Fruit fly (Drosophila melanogaster) whole organism, wandering third instar larva: ENCODE measurements around the gene sol.

Experiments used
- Abd-B ChIP-seq: fragments of >200 bp; optimal IDR thresholded peaks from 2 replicates; lab custom pipeline; 2017; ENCODE audit warnings: missing biosample characterization, missing genetic modification characterization
- CG9705 ChIP-seq: fragments of 200-800 bp; sonication (Bioruptor generic); optimal IDR thresholded peaks from 2 replicates; lab custom pipeline; 2018; ENCODE audit warnings: missing biosample characterization, mild to moderate bottlenecking, missing genetic modification characterization
- CrebA ChIP-seq: fragments of 200-800 bp; sonication (Bioruptor generic); optimal IDR thresholded peaks from 2 replicates; lab custom pipeline; 2016; ENCODE audit warnings: missing biosample characterization, mild to moderate bottlenecking, missing genetic modification characterization, borderline replicate concordance
- Dfd ChIP-seq: fragments of >200 bp; optimal IDR thresholded peaks from 2 replicates; lab custom pipeline; 2017; ENCODE audit warnings: missing biosample characterization, missing genetic modification characterization
- HLH106 ChIP-seq: fragments of 200-800 bp; optimal IDR thresholded peaks from 3 replicates; lab custom pipeline; 2019; ENCODE audit warnings: missing biosample characterization, mild to moderate bottlenecking, missing genetic modification characterization, moderate library complexity
- Hnf4 ChIP-seq: fragments of 200-800 bp; sonication (Bioruptor generic); optimal IDR thresholded peaks from 2 replicates; lab custom pipeline; 2016; ENCODE audit warnings: missing biosample characterization, mild to moderate bottlenecking, missing genetic modification characterization
- Hr78 ChIP-seq: fragments of >200 bp; optimal IDR thresholded peaks from 2 replicates; lab custom pipeline; 2017; ENCODE audit warnings: missing biosample characterization, missing genetic modification characterization
- Hr83 ChIP-seq: fragments of 200-300 bp; sonication (Bioruptor generic); optimal IDR thresholded peaks from 2 replicates; lab custom pipeline; 2016; ENCODE audit warnings: missing biosample characterization, mild to moderate bottlenecking, missing genetic modification characterization, moderate library complexity; ENCODE audit not compliant: poor library complexity, severe bottlenecking
- Jra ChIP-seq: sonication (Bioruptor generic); optimal IDR thresholded peaks from 2 replicates; lab custom pipeline; 2016; ENCODE audit warnings: missing biosample characterization, missing genetic modification characterization
- Mio ChIP-seq: sonication (Bioruptor generic); optimal IDR thresholded peaks from 2 replicates; lab custom pipeline; 2016; ENCODE audit warnings: missing biosample characterization, missing genetic modification characterization
- Myc ChIP-seq: fragments of >200 bp; optimal IDR thresholded peaks from 2 replicates; lab custom pipeline; 2017
- N ChIP-seq: fragments of >200 bp; optimal IDR thresholded peaks from 2 replicates; lab custom pipeline; 2018; ENCODE audit warnings: missing biosample characterization, missing external identifiers, missing genetic modification characterization
- OdsH ChIP-seq: fragments of 200-800 bp; sonication (Bioruptor generic); optimal IDR thresholded peaks from 2 replicates; lab custom pipeline; 2016; ENCODE audit warnings: missing biosample characterization, mild to moderate bottlenecking, missing genetic modification characterization
- Rel ChIP-seq, 2 experiments: fragments of 200-800 bp; sonication (Bioruptor generic) in 1 of 2; optimal IDR thresholded peaks; 2 replicates in 1 of 2; 3 replicates in 1 of 2; lab custom pipeline; 2016 to 2019; ENCODE audit warnings: mild to moderate bottlenecking in 2 of 2, missing biosample characterization in 2 of 2, missing genetic modification characterization in 2 of 2, moderate library complexity in 1 of 2
- Sp1 ChIP-seq: fragments of 200-800 bp; sonication (Bioruptor generic); optimal IDR thresholded peaks from 3 replicates; lab custom pipeline; 2019; ENCODE audit warnings: missing biosample characterization, mild to moderate bottlenecking, missing genetic modification characterization, moderate library complexity
- Vsx2 ChIP-seq: fragments of 200-300, 225-300 bp; sonication (Bioruptor generic); optimal IDR thresholded peaks from 2 replicates; lab custom pipeline; 2018; ENCODE audit warnings: missing biosample characterization, missing genetic modification characterization; ENCODE audit not compliant: partially characterized antibody
- br ChIP-seq: fragments of 200-800 bp; sonication (Bioruptor generic); optimal IDR thresholded peaks from 2 replicates; lab custom pipeline; 2016; ENCODE audit warnings: missing biosample characterization, missing genetic modification characterization
- dl ChIP-seq, 2 experiments: fragments of 175-275, 200-275 bp in 1 of 2; fragments of 200-275 bp in 1 of 2; sonication (Bioruptor generic); optimal IDR thresholded peaks; lab custom pipeline; 2018; ENCODE audit warnings: mild to moderate bottlenecking in 2 of 2, missing biosample characterization in 2 of 2, missing genetic modification characterization in 2 of 2, moderate library complexity in 2 of 2; ENCODE audit not compliant: partially characterized antibody in 2 of 2, insufficient read depth in 1 of 2
- dmrt93B ChIP-seq: fragments of 200-800 bp; sonication (Bioruptor generic); optimal IDR thresholded peaks from 2 replicates; lab custom pipeline; 2018; ENCODE audit warnings: missing biosample characterization, mild to moderate bottlenecking, missing genetic modification characterization
- dsf ChIP-seq: sonication (Bioruptor generic); optimal IDR thresholded peaks from 2 replicates; lab custom pipeline; 2016; ENCODE audit warnings: missing biosample characterization, missing genetic modification characterization, borderline replicate concordance
- ey ChIP-seq: fragments of 200-800 bp; sonication (Bioruptor generic); optimal IDR thresholded peaks from 2 replicates; lab custom pipeline; 2016; ENCODE audit warnings: missing biosample characterization, missing genetic modification characterization
- foxo ChIP-seq, 2 experiments: fragments of 200-800 bp; sonication (Bioruptor generic); optimal IDR thresholded peaks; 2 replicates in 1 of 2; 3 replicates in 1 of 2; lab custom pipeline; 2016 to 2017; ENCODE audit warnings: missing biosample characterization in 2 of 2, missing genetic modification characterization in 2 of 2
- fru ChIP-seq: fragments of 200-800 bp; sonication (Bioruptor generic); optimal IDR thresholded peaks from 3 replicates; lab custom pipeline; 2016; ENCODE audit warnings: missing biosample characterization, mild to moderate bottlenecking, missing genetic modification characterization
- h ChIP-seq: fragments of 200-800 bp; sonication (Bioruptor generic); optimal IDR thresholded peaks from 3 replicates; lab custom pipeline; 2016; ENCODE audit warnings: missing biosample characterization, mild to moderate bottlenecking, missing genetic modification characterization
- jim ChIP-seq: fragments of 175-275, 200-325 bp; sonication (Bioruptor generic); optimal IDR thresholded peaks from 2 replicates; lab custom pipeline; 2016; ENCODE audit warnings: missing biosample characterization, mild to moderate bottlenecking, missing genetic modification characterization
- lola ChIP-seq: fragments of >200 bp; optimal IDR thresholded peaks from 2 replicates; lab custom pipeline; 2017; ENCODE audit warnings: missing biosample characterization, missing genetic modification characterization
- psq ChIP-seq: fragments of 200-800 bp; sonication (Bioruptor generic); optimal IDR thresholded peaks from 3 replicates; lab custom pipeline; 2017; ENCODE audit warnings: missing biosample characterization, mild to moderate bottlenecking, missing genetic modification characterization, moderate library complexity
- rgr ChIP-seq: fragments of 200-800 bp; sonication (Bioruptor generic); optimal IDR thresholded peaks from 3 replicates; lab custom pipeline; 2016; ENCODE audit warnings: missing biosample characterization, mild to moderate bottlenecking, missing genetic modification characterization
- sage ChIP-seq: fragments of 200-800 bp; sonication (Bioruptor generic); optimal IDR thresholded peaks from 2 replicates; lab custom pipeline; 2016; ENCODE audit warnings: missing biosample characterization, mild to moderate bottlenecking, missing genetic modification characterization
- sv ChIP-seq: fragments of 200-800 bp; sonication (Bioruptor generic); optimal IDR thresholded peaks from 3 replicates; lab custom pipeline; 2016; ENCODE audit warnings: missing biosample characterization, missing genetic modification characterization
- tai ChIP-seq: sonication (Bioruptor generic); optimal IDR thresholded peaks from 2 replicates; lab custom pipeline; 2016; ENCODE audit warnings: missing biosample characterization, missing genetic modification characterization
- usp ChIP-seq: fragments of >200 bp; optimal IDR thresholded peaks from 2 replicates; lab custom pipeline; 2017; ENCODE audit warnings: missing biosample characterization, missing genetic modification characterization

Gene sol

dm6 chrX:21322289-21322981 is 27.6 kb upstream of the sol start:
- TF ChIP-seq OdsH (GFP tag; lab: Kevin White, UChicago) (no peak), foxo (GFP tag; optimal IDR thresholded peaks at IDR 0.05; lab: Kevin White, UChicago) (peak in 1 of 2 experiments; percentile 68), HLH106 (tag; lab: Kevin White, UChicago) (peak; percentile 72), h (GFP tag; lab: Kevin White, UChicago) (peak; percentile 79), N (GFP tag; lab: Kevin White, UChicago) (no peak), fru (GFP tag; lab: Kevin White, UChicago) (peak; percentile 75), sage (GFP tag; lab: Kevin White, UChicago) (peak; percentile 12), Abd-B (GFP tag; lab: Kevin White, UChicago) (no peak), Mio (no peak), Vsx2 (GFP tag; lab: Kevin White, UChicago) (no peak), dmrt93B (GFP tag; lab: Kevin White, UChicago) (no peak), rgr (GFP tag; lab: Kevin White, UChicago) (no peak), dl (GFP tag; optimal IDR thresholded peaks at IDR 0.05; lab: Kevin White, UChicago; ENCODE audit: insufficient read depth in 1 of 2, partially characterized antibody in 2 of 2) (no peak), sv (GFP tag; lab: Kevin White, UChicago) (no peak), CG9705 (GFP tag; lab: Kevin White, UChicago) (peak; percentile 10), tai (GFP tag; lab: Kevin White, UChicago) (no peak)

DNA sequence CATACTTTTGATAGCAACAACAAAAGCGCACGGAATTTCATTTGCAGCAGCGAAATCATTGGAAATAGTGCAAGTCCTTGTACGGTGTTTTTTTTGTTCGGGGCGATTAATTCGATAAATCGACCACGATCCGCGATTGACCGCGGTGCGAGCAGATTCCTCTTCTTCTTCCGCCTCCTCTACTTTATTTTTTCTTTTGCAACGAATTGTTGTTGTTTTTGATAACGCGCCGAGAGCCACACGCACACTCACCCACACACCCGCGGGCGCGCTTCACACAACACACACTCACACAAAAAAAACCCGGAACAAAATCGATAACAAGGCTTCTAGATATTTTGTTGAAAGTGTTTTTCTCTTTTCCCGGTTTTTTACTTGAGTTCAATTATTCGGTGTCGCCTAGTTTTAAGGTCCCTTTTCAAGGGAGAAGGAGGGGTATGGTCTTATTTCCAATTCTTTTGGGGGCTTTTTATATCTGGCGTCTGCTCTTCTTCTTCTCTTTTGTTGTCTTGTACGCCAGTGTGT is 26.8 kb upstream of the sol start:
- TF ChIP-seq usp (GFP tag; lab: Kevin White, UChicago) (no peak), Rel (GFP tag; optimal IDR thresholded peaks at IDR 0.05; lab: Kevin White, UChicago) (no peak), Rel (tag; optimal IDR thresholded peaks at IDR 0.05; lab: Kevin White, UChicago) (peak; percentile 20)

DNA sequence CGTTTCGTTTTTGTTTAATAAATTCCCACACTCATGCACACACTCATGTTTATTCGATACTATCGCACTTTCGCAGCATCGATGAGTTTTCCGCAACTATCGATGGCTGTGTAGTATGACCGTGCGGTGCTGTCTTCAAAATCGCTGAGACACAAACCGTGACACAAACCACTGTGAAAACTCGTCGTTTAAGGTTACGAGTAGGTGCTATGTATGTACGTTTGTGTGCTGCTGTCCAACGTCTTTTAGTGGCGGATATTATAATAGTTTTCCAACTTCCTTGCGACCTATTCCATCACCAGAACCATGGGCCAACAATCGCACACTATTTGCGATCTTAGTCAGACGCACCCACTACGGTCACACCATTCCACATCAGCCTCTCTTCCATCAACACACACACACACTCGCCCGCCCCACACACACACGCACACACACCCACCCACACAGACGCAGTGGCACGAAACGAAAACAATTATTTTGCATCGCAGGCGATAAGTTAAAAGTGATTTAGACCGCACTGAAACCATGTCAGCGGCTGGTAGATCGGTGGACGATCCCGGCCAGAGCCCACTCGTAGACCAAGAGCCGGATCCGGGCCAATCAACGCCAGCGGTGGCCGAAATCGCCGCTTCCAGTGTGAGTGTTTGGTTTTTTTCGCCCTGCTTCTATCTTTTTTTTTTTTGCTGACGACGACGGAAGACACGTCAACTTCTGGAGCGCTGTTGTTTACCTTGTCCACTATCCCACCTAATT is 26.0 kb upstream of the sol start, which contains the start of the genes Dd and CG1486:
Gene Dd, minus strand, starts transcription at position 77 of the 756 bp plus-strand sequence.
Gene CG1486, plus strand, starts transcription at position 114 of the 756 bp plus-strand sequence.
- no peak for TF ChIP-seq jim
- no peak for TF ChIP-seq psq
- no peak for TF ChIP-seq Mio
- TF ChIP-seq sv (GFP tag; lab: Kevin White, UChicago) = no peak
- no peak for TF ChIP-seq Abd-B (GFP tag; lab: Kevin White, UChicago)
- TF ChIP-seq CG9705 (GFP tag; lab: Kevin White, UChicago) = no peak
- no peak for TF ChIP-seq ey (GFP tag; lab: Kevin White, UChicago)
- no peak for TF ChIP-seq lola (GFP tag; lab: Kevin White, UChicago)
- TF ChIP-seq OdsH (GFP tag; lab: Kevin White, UChicago) = no peak
- TF ChIP-seq Hr83 (GFP tag; lab: Kevin White, UChicago) = no peak
- TF ChIP-seq dsf (GFP tag; lab: Kevin White, UChicago) = no peak
- peak; percentile 28 for TF ChIP-seq Jra (GFP tag; lab: Kevin White, UChicago)
- TF ChIP-seq dl (GFP tag; optimal IDR thresholded peaks at IDR 0.05; lab: Kevin White, UChicago; ENCODE audit: insufficient read depth in 1 of 2, partially characterized antibody in 2 of 2) = no peak
- TF ChIP-seq dmrt93B (GFP tag; lab: Kevin White, UChicago) = no peak
- no peak for TF ChIP-seq br
- no peak for TF ChIP-seq Vsx2 (GFP tag; lab: Kevin White, UChicago)
- peak; percentile 33 for TF ChIP-seq h (GFP tag; lab: Kevin White, UChicago)
- TF ChIP-seq Myc (lab: Kevin White, UChicago) = peak; percentile 30
- TF ChIP-seq usp (GFP tag; lab: Kevin White, UChicago) = no peak
- TF ChIP-seq foxo (GFP tag; optimal IDR thresholded peaks at IDR 0.05; lab: Kevin White, UChicago) = no peak
- TF ChIP-seq Dfd (GFP tag; lab: Kevin White, UChicago) = peak; percentile 25
- no peak for TF ChIP-seq Sp1 (GFP tag; lab: Kevin White, UChicago)
- TF ChIP-seq HLH106 (tag; lab: Kevin White, UChicago) = peak; percentile 4
- no peak for TF ChIP-seq N (GFP tag; lab: Kevin White, UChicago)
- TF ChIP-seq CrebA (GFP tag; lab: Kevin White, UChicago) = no peak
- no peak for TF ChIP-seq sage (GFP tag; lab: Kevin White, UChicago)
- no peak for TF ChIP-seq Hr78 (GFP tag; lab: Kevin White, UChicago)
- TF ChIP-seq tai (GFP tag; lab: Kevin White, UChicago) = no peak
- no peak for TF ChIP-seq Rel (GFP tag; optimal IDR thresholded peaks at IDR 0.05; lab: Kevin White, UChicago)
- TF ChIP-seq Rel (tag; optimal IDR thresholded peaks at IDR 0.05; lab: Kevin White, UChicago) = peak; percentile 22
- TF ChIP-seq rgr (GFP tag; lab: Kevin White, UChicago) = no peak
- no peak for TF ChIP-seq Hnf4 (GFP tag; lab: Kevin White, UChicago)
